Fruit fly (Drosophila melanogaster) whole organism, embryonic: ENCODE results near the gene p115.

Experiments
- CG10565 ChIP-seq: fragments of 200-800 bp; sonication (Bioruptor generic); optimal IDR thresholded peaks from 3 replicates; lab custom pipeline; 2016; ENCODE audit warnings: missing biosample characterization, mild to moderate bottlenecking, missing genetic modification characterization
- CG11247 ChIP-seq: fragments of 200-800 bp; sonication (Bioruptor generic); IDR thresholded peaks from 2 replicates; pipeline ENCODE4 v1.3.6; 2022; ENCODE audit warnings: missing biosample characterization, missing genetic modification characterization
- CG14667 ChIP-seq: fragments of 200-800 bp; sonication (Bioruptor generic); IDR thresholded peaks from 2 replicates; pipeline ENCODE4 v1.3.6; 2022; ENCODE audit warnings: missing biosample characterization, missing genetic modification characterization
- CG1529 ChIP-seq: fragments of 200-800 bp; sonication (Bioruptor generic); optimal IDR thresholded peaks from 3 replicates; lab custom pipeline; 2018; ENCODE audit warnings: missing biosample characterization, missing genetic modification characterization
- CG1602 ChIP-seq: fragments of 200-800 bp; sonication (Bioruptor generic); optimal IDR thresholded peaks from 3 replicates; lab custom pipeline; 2016; ENCODE audit warnings: missing biosample characterization, missing genetic modification characterization
- CG17186 ChIP-seq: fragments of 200-800 bp; sonication (Bioruptor generic); optimal IDR thresholded peaks from 3 replicates; lab custom pipeline; 2017; ENCODE audit warnings: missing biosample characterization, missing genetic modification reagents, missing genetic modification characterization
- CG17328 ChIP-seq: fragments of 200-800 bp; sonication (Bioruptor generic); IDR thresholded peaks from 2 replicates; pipeline ENCODE4 v1.3.6; 2022; ENCODE audit warnings: missing biosample characterization, missing genetic modification characterization
- CG1832 ChIP-seq: fragments of 200-800 bp; sonication (Bioruptor generic); optimal IDR thresholded peaks from 2 replicates; lab custom pipeline; 2017; ENCODE audit warnings: missing biosample characterization, mild to moderate bottlenecking, missing genetic modification characterization, inconsistent platforms
- CG18619 ChIP-seq: fragments of 200-800 bp; sonication (Bioruptor generic); optimal IDR thresholded peaks from 3 replicates; lab custom pipeline; 2017; ENCODE audit warnings: missing biosample characterization, mild to moderate bottlenecking, missing genetic modification characterization
- CG3065 ChIP-seq: fragments of 200-800 bp; sonication (Bioruptor generic); optimal IDR thresholded peaks from 2 replicates; lab custom pipeline; 2016; ENCODE audit warnings: missing biosample characterization, missing genetic modification characterization
- CG34224 ChIP-seq: fragments of 200-800 bp; sonication (Bioruptor generic); IDR thresholded peaks from 3 replicates; pipeline ENCODE4 v1.3.6; 2022; ENCODE audit warnings: missing biosample characterization, missing genetic modification characterization; ENCODE audit not compliant: partially characterized antibody
- CG4730 ChIP-seq: fragments of 200-800 bp; sonication (Bioruptor generic); IDR thresholded peaks from 2 replicates; pipeline ENCODE4 v1.3.6; 2022; ENCODE audit warnings: missing biosample characterization, missing genetic modification characterization
- CG4820 ChIP-seq: fragments of 200-800 bp; sonication (Bioruptor generic); optimal IDR thresholded peaks from 3 replicates; lab custom pipeline; 2016; ENCODE audit warnings: missing biosample characterization, missing genetic modification characterization
- CG5245 ChIP-seq: fragments of 200-800 bp; sonication (Bioruptor generic); optimal IDR thresholded peaks from 3 replicates; lab custom pipeline; 2016; ENCODE audit warnings: missing biosample characterization, missing genetic modification characterization
- CG7786 ChIP-seq: fragments of 200-800 bp; sonication (Bioruptor generic); optimal IDR thresholded peaks from 2 replicates; lab custom pipeline; 2016; ENCODE audit warnings: missing biosample characterization, missing genetic modification characterization
- CG9215 ChIP-seq: fragments of 200-800 bp; sonication (Bioruptor generic); IDR thresholded peaks from 2 replicates; pipeline ENCODE4 v1.3.6; 2022; ENCODE audit warnings: missing biosample characterization, missing genetic modification characterization
- Deaf1 ChIP-seq: fragments of 200-800 bp; optimal IDR thresholded peaks from 3 replicates; lab custom pipeline; 2019; ENCODE audit warnings: missing biosample characterization, mild to moderate bottlenecking, missing genetic modification characterization, moderate library complexity
- Dip3 ChIP-seq: fragments of 200-800 bp; sonication (Bioruptor generic); optimal IDR thresholded peaks from 3 replicates; lab custom pipeline; 2016; ENCODE audit warnings: missing biosample characterization, missing genetic modification characterization
- ERR ChIP-seq: fragments of 200-800 bp; sonication (Bioruptor generic); optimal IDR thresholded peaks from 2 replicates; lab custom pipeline; 2016; ENCODE audit warnings: missing biosample characterization, missing genetic modification characterization
- Eip74EF ChIP-seq, 2 experiments: fragments of 200-800 bp in 1 of 2; fragments of >200 bp in 1 of 2; sonication (Bioruptor generic) in 1 of 2; optimal IDR thresholded peaks; 2 replicates each; lab custom pipeline; 2017 to 2019; ENCODE audit warnings: missing biosample characterization in 2 of 2, missing genetic modification characterization in 2 of 2, mild to moderate bottlenecking in 1 of 2, moderate library complexity in 1 of 2
- Ets65A ChIP-seq: fragments of 200-800 bp; sonication (Bioruptor generic); peaks from one replicate; lab custom pipeline; 2016; ENCODE audit warnings: missing biosample characterization, missing genetic modification characterization
- H15 ChIP-seq: fragments of 200-800 bp; sonication (Bioruptor generic); IDR thresholded peaks from 3 replicates; pipeline ENCODE4 v1.3.6; 2022; ENCODE audit warnings: missing biosample characterization, missing genetic modification characterization
- HLHmδ ChIP-seq: fragments of 200-800 bp; sonication (Bioruptor generic); optimal IDR thresholded peaks from 2 replicates; lab custom pipeline; 2018; ENCODE audit warnings: missing biosample characterization, mild to moderate bottlenecking, missing genetic modification characterization, moderate library complexity
- Nf-YA ChIP-seq: fragments of 200-800 bp; sonication (Bioruptor generic); IDR thresholded peaks from 2 replicates; pipeline ENCODE4 v1.3.6; 2022; ENCODE audit warnings: missing biosample characterization, missing genetic modification characterization
- Nf-YB ChIP-seq: fragments of 200-800 bp; sonication (Bioruptor generic); optimal IDR thresholded peaks from 3 replicates; lab custom pipeline; 2019; ENCODE audit warnings: missing biosample characterization, mild to moderate bottlenecking, missing genetic modification characterization, moderate library complexity
- Trl ChIP-seq, 3 experiments: fragments of >200 bp in 2 of 3; fragments of 200-800 bp in 1 of 3; sonication (Bioruptor generic) in 1 of 3; optimal IDR thresholded peaks; 2 replicates in 1 of 3; 3 replicates in 2 of 3; lab custom pipeline; 2016 to 2017; ENCODE audit warnings: missing biosample characterization in 1 of 3, missing genetic modification characterization in 1 of 3
- Vsx1 ChIP-seq: fragments of 200-800 bp; sonication (Bioruptor generic); optimal IDR thresholded peaks from 2 replicates; lab custom pipeline; 2017; ENCODE audit warnings: missing biosample characterization, mild to moderate bottlenecking, missing genetic modification characterization, missing genetic modification reagents
- YL-1 ChIP-seq: fragments of 200-800 bp; sonication (Bioruptor generic); optimal IDR thresholded peaks from 3 replicates; lab custom pipeline; 2017; ENCODE audit warnings: missing biosample characterization, mild to moderate bottlenecking, missing genetic modification characterization
- ase ChIP-seq: fragments of 200-800 bp; sonication (Bioruptor generic); IDR thresholded peaks from 3 replicates; pipeline ENCODE4 v1.3.6; 2022; ENCODE audit warnings: missing biosample characterization, missing genetic modification characterization
- cad ChIP-seq: fragments of >200 bp; optimal IDR thresholded peaks from 2 replicates; lab custom pipeline; 2017; ENCODE audit warnings: missing biosample characterization, missing genetic modification characterization
- chif ChIP-seq, 2 experiments: fragments of 200-800 bp; sonication (Bioruptor generic); optimal IDR thresholded peaks; 3 replicates each; lab custom pipeline; 2016; ENCODE audit warnings: missing biosample characterization in 2 of 2, missing genetic modification characterization in 2 of 2
- dmrt11E ChIP-seq: fragments of 200-800 bp; sonication (Bioruptor generic); optimal IDR thresholded peaks from 3 replicates; lab custom pipeline; 2018; ENCODE audit warnings: missing biosample characterization, mild to moderate bottlenecking, missing genetic modification characterization, moderate library complexity
- gcm ChIP-seq: fragments of 200-800 bp; sonication (Bioruptor generic); optimal IDR thresholded peaks from 2 replicates; lab custom pipeline; 2019; ENCODE audit warnings: missing biosample characterization, mild to moderate bottlenecking, missing genetic modification characterization, moderate library complexity
- gcm2 ChIP-seq: fragments of 200-800 bp; sonication (Bioruptor generic); optimal IDR thresholded peaks from 2 replicates; lab custom pipeline; 2016; ENCODE audit warnings: missing biosample characterization, missing genetic modification characterization
- hkb ChIP-seq, 2 experiments: fragments of 200-800 bp in 1 of 2; fragments of >200 bp in 1 of 2; sonication (Bioruptor generic) in 1 of 2; IDR thresholded peaks in 1 of 2; optimal IDR thresholded peaks in 1 of 2; 2 replicates each; pipeline versions ENCODE4 v1.3.6 to Lab custom; 2017 to 2022; ENCODE audit warnings: missing biosample characterization in 1 of 2, missing genetic modification characterization in 1 of 2
- ken ChIP-seq: fragments of 200-800 bp; sonication (Bioruptor generic); IDR thresholded peaks from 3 replicates; pipeline ENCODE4 v1.3.6; 2022; ENCODE audit warnings: missing biosample characterization, missing genetic modification characterization
- kni ChIP-seq: fragments of 200-800 bp; sonication (Bioruptor generic); optimal IDR thresholded peaks from 3 replicates; lab custom pipeline; 2017; ENCODE audit warnings: mild to moderate bottlenecking, missing biosample characterization, missing genetic modification reagents, missing genetic modification characterization
- org-1 ChIP-seq: fragments of 200-800 bp; sonication (Bioruptor generic); optimal IDR thresholded peaks from 2 replicates; lab custom pipeline; 2017; ENCODE audit warnings: missing biosample characterization, missing genetic modification characterization
- otp ChIP-seq: fragments of 200-800 bp; sonication (Bioruptor generic); IDR thresholded peaks from 3 replicates; pipeline ENCODE4, ENCODE4 v1.3.6; 2022; ENCODE audit warnings: missing biosample characterization, missing genetic modification characterization
- shn ChIP-seq: fragments of 200-800 bp; sonication (Bioruptor generic); optimal IDR thresholded peaks from 3 replicates; lab custom pipeline; 2016; ENCODE audit warnings: missing biosample characterization, missing genetic modification characterization
- so ChIP-seq: fragments of 200-800 bp; sonication (Bioruptor generic); IDR thresholded peaks from 3 replicates; pipeline ENCODE4 v1.3.6; 2022; ENCODE audit warnings: missing biosample characterization, missing genetic modification characterization
- ssp ChIP-seq: fragments of 200-800 bp; sonication (Bioruptor generic); IDR thresholded peaks from 2 replicates; pipeline ENCODE4 v1.3.6; 2022; ENCODE audit warnings: missing biosample characterization, missing genetic modification characterization
- tap ChIP-seq: fragments of 200-800 bp; optimal IDR thresholded peaks from 3 replicates; lab custom pipeline; 2019; ENCODE audit warnings: missing biosample characterization, mild to moderate bottlenecking, missing genetic modification characterization, moderate library complexity
- tgo ChIP-seq: fragments of 200-800 bp; sonication (Bioruptor generic); IDR thresholded peaks from 3 replicates; pipeline ENCODE4 v1.3.6; 2022; ENCODE audit warnings: missing biosample characterization, missing genetic modification characterization
- trh ChIP-seq: fragments of 200-800 bp; sonication (Bioruptor generic); optimal IDR thresholded peaks from 2 replicates; lab custom pipeline; 2016; ENCODE audit warnings: missing biosample characterization, missing genetic modification characterization
- zf30C ChIP-seq: fragments of 200-800 bp; sonication (Bioruptor generic); optimal IDR thresholded peaks from 3 replicates; lab custom pipeline; 2018; ENCODE audit warnings: missing biosample characterization, mild to moderate bottlenecking, missing genetic modification characterization
- zfh1 ChIP-seq: fragments of 200-800 bp; sonication (Bioruptor generic); IDR thresholded peaks from 3 replicates; pipeline ENCODE4 v1.3.6; 2022; ENCODE audit warnings: missing biosample characterization, missing genetic modification characterization

The p115 gene

DNA sequence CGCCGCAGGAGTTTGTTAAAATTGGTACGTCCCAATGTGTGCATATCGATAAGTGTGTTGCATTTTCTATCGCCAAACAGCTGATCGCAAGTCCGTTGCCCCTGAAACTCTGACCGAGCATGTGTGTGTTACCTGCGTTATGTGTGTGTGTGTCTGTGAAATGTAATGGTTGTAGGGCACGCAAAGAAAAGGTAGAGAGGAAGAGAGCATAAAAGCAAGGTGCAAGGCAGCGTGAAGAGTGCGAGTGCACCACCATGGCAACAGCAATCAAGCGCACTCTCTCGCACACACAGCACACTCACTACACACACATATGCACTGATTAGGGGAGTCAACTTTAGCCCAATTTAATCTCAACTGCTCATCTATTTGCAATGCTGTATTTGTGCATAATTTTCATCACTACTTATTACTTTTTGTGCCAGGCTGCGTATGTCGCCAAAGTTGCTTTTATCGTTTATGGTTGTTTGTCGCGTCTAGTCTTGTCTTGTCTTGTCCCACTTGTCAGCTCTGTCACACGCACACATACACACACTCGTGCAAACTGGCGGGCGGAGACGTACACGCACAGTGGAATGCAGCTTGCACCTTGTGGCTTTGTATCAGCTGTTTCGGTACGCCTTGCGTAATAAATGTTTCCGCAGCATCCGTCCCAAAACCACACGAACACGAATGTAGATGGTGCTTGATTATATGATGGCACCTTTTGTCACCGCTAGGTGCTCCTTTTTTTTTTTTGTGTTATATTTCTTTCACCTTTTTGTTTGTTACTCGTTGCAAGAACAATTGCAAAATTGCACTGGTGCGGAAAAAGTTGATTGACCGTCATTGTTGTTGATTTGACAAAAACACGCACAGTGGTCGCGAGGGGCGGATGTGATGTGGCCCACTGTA lies 44.0 kb downstream of the p115 start (continued):
- TF ChIP-seq tap: peak; percentile 52
- TF ChIP-seq chif (GFP tag; optimal IDR thresholded peaks at IDR 0.05; lab: Kevin White, UChicago): peak; percentile 86 to 92
- peak; percentile 27 for TF ChIP-seq Deaf1 (tag; lab: Kevin White, UChicago)
- peak; percentile 56 for TF ChIP-seq CG4730
- TF ChIP-seq HLHmδ (GFP tag; lab: Kevin White, UChicago): peak; percentile 3
- peak; percentile 61 for TF ChIP-seq CG5245 (GFP tag; lab: Kevin White, UChicago)
- peak; percentile 80 for TF ChIP-seq CG7786
- peak; percentile 78 for TF ChIP-seq gcm (GFP tag; lab: Kevin White, UChicago)
- peak; percentile 35 for TF ChIP-seq CG10565 (GFP tag; lab: Kevin White, UChicago)
- no peak for TF ChIP-seq zf30C (GFP tag; lab: Kevin White, UChicago)
- no peak for TF ChIP-seq hkb (optimal IDR thresholded peaks at IDR 0.05; lab: Kevin White, UChicago)
- TF ChIP-seq hkb (GFP tag; IDR thresholded peaks at IDR 0.05; lab: Robert Waterston, UW): peak; percentile 61; the same call in 1 of the 2 replicates
- TF ChIP-seq CG14667 (GFP tag; lab: Robert Waterston, UW): peak; percentile 68
- TF ChIP-seq ERR (GFP tag; lab: Kevin White, UChicago): peak; percentile 25
- peak; percentile 87 for TF ChIP-seq kni (GFP tag; lab: Kevin White, UChicago)
- TF ChIP-seq Vsx1 (GFP tag; lab: Kevin White, UChicago): peak; percentile 22
- peak; percentile 36; the same call in 1 of the 2 replicates for TF ChIP-seq CG9215 (GFP tag; lab: Robert Waterston, UW)
- peak; percentile 73 for TF ChIP-seq CG4820 (GFP tag; lab: Kevin White, UChicago)
- TF ChIP-seq Eip74EF (GFP tag; optimal IDR thresholded peaks at IDR 0.05; lab: Kevin White, UChicago): peak in 1 of 2 experiments; percentile 75
- peak; percentile 81 for TF ChIP-seq CG18619 (GFP tag; lab: Kevin White, UChicago)
- peak; percentile 71 for TF ChIP-seq zfh1 (GFP tag; lab: Robert Waterston, UW)
- no peak for TF ChIP-seq cad (GFP tag; lab: Kevin White, UChicago)
- peak; percentile 28 for TF ChIP-seq trh (GFP tag; lab: Kevin White, UChicago)
- TF ChIP-seq shn (GFP tag; lab: Kevin White, UChicago): peak; percentile 89
- peak; percentile 98 for TF ChIP-seq Ets65A (GFP tag; lab: Kevin White, UChicago)
- TF ChIP-seq H15 (GFP tag; lab: Robert Waterston, UW): peak; percentile 52; the same call in 1 of the 3 replicates
- TF ChIP-seq CG1602 (GFP tag; lab: Kevin White, UChicago): peak; percentile 73
- peak; percentile 23 for TF ChIP-seq gcm2 (GFP tag; lab: Kevin White, UChicago)
- TF ChIP-seq ssp (GFP tag; lab: Robert Waterston, UW): peak; percentile 61
- TF ChIP-seq CG34224 (GFP tag; lab: Robert Waterston, UW): no peak
- TF ChIP-seq CG11247: no peak
- peak; percentile 68; the same call in 2 of the 3 replicates for TF ChIP-seq otp (GFP tag; lab: Robert Waterston, UW)
- TF ChIP-seq so (GFP tag; lab: Robert Waterston, UW): peak; percentile 59; the same call in 1 of the 3 replicates
- peak; percentile 55 for TF ChIP-seq CG1832 (GFP tag; lab: Kevin White, UChicago)
- peak; percentile 55 for TF ChIP-seq Dip3
- TF ChIP-seq dmrt11E: peak; percentile 86
- TF ChIP-seq CG3065 (GFP tag; lab: Kevin White, UChicago): peak; percentile 53
- TF ChIP-seq CG17186 (GFP tag; lab: Kevin White, UChicago): peak; percentile 54
- peak; percentile 20; the same call in 1 of the 2 replicates for TF ChIP-seq Nf-YA (GFP tag; lab: Robert Waterston, UW)
- TF ChIP-seq org-1 (GFP tag; lab: Kevin White, UChicago): peak; percentile 85
- peak; percentile 85 for TF ChIP-seq CG1529 (GFP tag; lab: Kevin White, UChicago)
- peak; percentile 66; the same call in 2 of the 3 replicates for TF ChIP-seq ken (GFP tag; lab: Robert Waterston, UW)
- TF ChIP-seq Nf-YB (GFP tag; lab: Kevin White, UChicago): peak; percentile 67
- TF ChIP-seq tgo: peak; percentile 66; the same call in 2 of the 3 replicates
- peak in 1 of 2 experiments; percentile 61 for TF ChIP-seq Trl (optimal IDR thresholded peaks at IDR 0.05; lab: Kevin White, UChicago)
- peak; percentile 76 for TF ChIP-seq Trl (GFP tag; optimal IDR thresholded peaks at IDR 0.05; lab: Kevin White, UChicago)
- peak; percentile 37 for TF ChIP-seq YL-1 (GFP tag; lab: Kevin White, UChicago)
- peak; percentile 68 for TF ChIP-seq CG17328 (GFP tag; lab: Robert Waterston, UW)
- peak; percentile 51; the same call in 1 of the 3 replicates for TF ChIP-seq ase (GFP tag; lab: Robert Waterston, UW)
